Worm (Caenorhabditis elegans) whole organism, L2 larva: ENCODE measurements around the gene F28C1.1.

Experiments used
- C34F6.9 ChIP-seq: fragments of 150-350 bp; optimal IDR thresholded peaks from 2 replicates; lab custom pipeline; 2014; ENCODE audit warnings: missing biosample characterization, missing genetic modification characterization
- F13H6.1 ChIP-seq: sonication (generic microtip); optimal IDR thresholded peaks from 2 replicates; lab custom pipeline; 2016; ENCODE audit warnings: missing genetic modification characterization, missing compliant biosample characterization
- R02D3.7 ChIP-seq: fragments of 150-350 bp; optimal IDR thresholded peaks from 2 replicates; lab custom pipeline; 2014; ENCODE audit warnings: missing biosample characterization, missing genetic modification characterization
- Y55F3AM.14 ChIP-seq: fragments of 200-800 bp; sonication (Bioruptor generic); optimal IDR thresholded peaks from 2 replicates; lab custom pipeline; 2018; ENCODE audit warnings: mild to moderate bottlenecking, missing genetic modification characterization, missing compliant biosample characterization
- ZK546.5 ChIP-seq: sonication (generic microtip); optimal IDR thresholded peaks from 2 replicates; lab custom pipeline; 2017; ENCODE audit warnings: missing biosample characterization, missing genetic modification characterization
- alr-1 ChIP-seq: fragments of 150-350 bp; optimal IDR thresholded peaks from 2 replicates; lab custom pipeline; 2014; ENCODE audit warnings: missing biosample characterization, missing genetic modification characterization
- aly-2 ChIP-seq: fragments of 150-350 bp; optimal IDR thresholded peaks from 2 replicates; lab custom pipeline; 2014; ENCODE audit warnings: missing biosample characterization, missing genetic modification characterization
- ama-1 ChIP-seq: fragments of 150-350 bp; optimal IDR thresholded peaks from 2 replicates; lab custom pipeline; 2018; ENCODE audit warnings: inconsistent platforms
- blmp-1 ChIP-seq: sonication (generic microtip); optimal IDR thresholded peaks from 2 replicates; lab custom pipeline; 2017; ENCODE audit warnings: missing genetic modification characterization, mild to moderate bottlenecking, missing compliant biosample characterization, antibody characterized with exemption, moderate library complexity; ENCODE audit not compliant: insufficient read depth
- ceh-16 ChIP-seq: fragments of 150-350 bp; optimal IDR thresholded peaks from 2 replicates; lab custom pipeline; 2014; ENCODE audit warnings: missing biosample characterization, missing genetic modification characterization
- ceh-82 ChIP-seq: fragments of 150-350 bp; optimal IDR thresholded peaks from 2 replicates; lab custom pipeline; 2014; ENCODE audit warnings: missing biosample characterization, missing genetic modification characterization
- crh-2 ChIP-seq: sonication (generic microtip); optimal IDR thresholded peaks from 2 replicates; lab custom pipeline; 2017; ENCODE audit warnings: missing biosample characterization, missing genetic modification characterization
- dmd-4 ChIP-seq: sonication (generic microtip); optimal IDR thresholded peaks from 2 replicates; lab custom pipeline; 2017; ENCODE audit warnings: missing biosample characterization, missing genetic modification characterization
- egl-27 ChIP-seq: sonication (generic microtip); optimal IDR thresholded peaks from 3 replicates; lab custom pipeline; 2017; ENCODE audit warnings: missing biosample characterization, missing genetic modification reagents, missing genetic modification characterization
- elt-1 ChIP-seq: fragments of 150-350 bp; optimal IDR thresholded peaks from 2 replicates; lab custom pipeline; 2014; ENCODE audit warnings: missing biosample characterization, missing genetic modification characterization
- elt-3 ChIP-seq: sonication (generic microtip); optimal IDR thresholded peaks from 2 replicates; lab custom pipeline; 2017; ENCODE audit warnings: missing biosample characterization, missing genetic modification characterization
- fos-1 ChIP-seq: fragments of 150-350 bp; optimal IDR thresholded peaks from 2 replicates; lab custom pipeline; 2014; ENCODE audit warnings: missing biosample characterization, missing genetic modification characterization
- gmeb-1 ChIP-seq: fragments of 150-350 bp; optimal IDR thresholded peaks from 2 replicates; lab custom pipeline; 2014; ENCODE audit warnings: missing biosample characterization, missing genetic modification characterization
- lin-11 ChIP-seq: fragments of 150-350 bp; sonication (generic microtip); optimal IDR thresholded peaks from 2 replicates; lab custom pipeline; 2014; ENCODE audit warnings: missing biosample characterization, missing genetic modification characterization, inconsistent platforms, mixed read lengths
- lin-13 ChIP-seq: fragments of 150-350 bp; optimal IDR thresholded peaks from 2 replicates; lab custom pipeline; 2014; ENCODE audit warnings: missing biosample characterization, missing genetic modification reagents, missing genetic modification characterization
- lin-39 ChIP-seq: fragments of 150-350 bp; optimal IDR thresholded peaks from 2 replicates; lab custom pipeline; 2014; ENCODE audit warnings: missing biosample characterization, missing genetic modification reagents, missing genetic modification characterization
- lsy-2 ChIP-seq, 2 experiments: fragments of 150-350 bp in 1 of 2; sonication (generic microtip) in 1 of 2; optimal IDR thresholded peaks; 2 replicates each; lab custom pipeline; 2014 to 2017; ENCODE audit warnings: missing biosample characterization in 2 of 2, missing genetic modification characterization in 2 of 2
- mab-5 ChIP-seq: fragments of 150-350 bp; optimal IDR thresholded peaks from 2 replicates; lab custom pipeline; 2014; ENCODE audit warnings: missing biosample characterization, missing genetic modification characterization
- mbf-1 ChIP-seq: sonication (generic microtip); optimal IDR thresholded peaks from 2 replicates; lab custom pipeline; 2017; ENCODE audit warnings: missing biosample characterization, missing genetic modification characterization
- mdl-1 ChIP-seq, 2 experiments: fragments of 150-350 bp in 1 of 2; sonication (generic microtip) in 1 of 2; optimal IDR thresholded peaks; 2 replicates each; lab custom pipeline; 2017; ENCODE audit warnings: missing biosample characterization in 2 of 2, missing genetic modification characterization in 2 of 2
- nhr-10 ChIP-seq: sonication (generic microtip); optimal IDR thresholded peaks from 2 replicates; lab custom pipeline; 2017; ENCODE audit warnings: missing biosample characterization, missing genetic modification characterization
- nhr-11 ChIP-seq: fragments of 150-350 bp; optimal IDR thresholded peaks from 2 replicates; lab custom pipeline; 2014; ENCODE audit warnings: missing biosample characterization, missing genetic modification characterization
- nhr-12 ChIP-seq: fragments of 150-350 bp; optimal IDR thresholded peaks from 2 replicates; lab custom pipeline; 2014; ENCODE audit warnings: missing biosample characterization, missing genetic modification characterization
- nhr-129 ChIP-seq: fragments of 150-350 bp; optimal IDR thresholded peaks from 2 replicates; lab custom pipeline; 2014; ENCODE audit warnings: missing biosample characterization, missing genetic modification characterization
- nhr-21 ChIP-seq: fragments of 150-350 bp; optimal IDR thresholded peaks from 2 replicates; lab custom pipeline; 2014; ENCODE audit warnings: missing biosample characterization, missing genetic modification characterization
- nhr-23 ChIP-seq: fragments of 150-350 bp; optimal IDR thresholded peaks from 2 replicates; lab custom pipeline; 2014; ENCODE audit warnings: missing biosample characterization, missing genetic modification reagents, missing genetic modification characterization
- nhr-237 ChIP-seq: fragments of 150-350 bp; optimal IDR thresholded peaks from 2 replicates; lab custom pipeline; 2014; ENCODE audit warnings: missing biosample characterization, missing genetic modification characterization
- nhr-25 ChIP-seq: fragments of 150-350 bp; sonication (generic microtip); optimal IDR thresholded peaks from 3 replicates; lab custom pipeline; 2014; ENCODE audit warnings: missing biosample characterization, missing genetic modification characterization
- nhr-6 ChIP-seq: fragments of 150-350 bp; optimal IDR thresholded peaks from 2 replicates; lab custom pipeline; 2014; ENCODE audit warnings: missing biosample characterization, missing genetic modification characterization
- nhr-77 ChIP-seq: fragments of 150-350 bp; optimal IDR thresholded peaks from 2 replicates; lab custom pipeline; 2014; ENCODE audit warnings: missing biosample characterization, missing genetic modification characterization
- peb-1 ChIP-seq: fragments of 150-350 bp; optimal IDR thresholded peaks from 2 replicates; lab custom pipeline; 2014; ENCODE audit warnings: missing biosample characterization, missing genetic modification characterization
- sem-4 ChIP-seq: fragments of 150-350 bp; optimal IDR thresholded peaks from 2 replicates; lab custom pipeline; 2014; ENCODE audit warnings: missing biosample characterization, missing genetic modification reagents, missing genetic modification characterization
- skn-1 ChIP-seq: sonication (generic microtip); optimal IDR thresholded peaks from 2 replicates; lab custom pipeline; 2017; ENCODE audit warnings: missing biosample characterization, missing genetic modification characterization
- sma-3 ChIP-seq: sonication (generic microtip); optimal IDR thresholded peaks from 2 replicates; lab custom pipeline; 2016; ENCODE audit warnings: missing genetic modification reagents, missing genetic modification characterization, missing compliant biosample characterization
- sma-9 ChIP-seq, 2 experiments: fragments of 150-350 bp in 1 of 2; sonication (generic microtip) in 1 of 2; optimal IDR thresholded peaks; 2 replicates each; lab custom pipeline; 2014 to 2016; ENCODE audit warnings: missing genetic modification characterization in 2 of 2, mild to moderate bottlenecking in 1 of 2, missing biosample characterization in 1 of 2, missing compliant biosample characterization in 1 of 2, missing genetic modification reagents in 1 of 2, moderate library complexity in 1 of 2
- snpc-4 ChIP-seq: fragments of 150-350 bp; optimal IDR thresholded peaks from 2 replicates; lab custom pipeline; 2014; ENCODE audit warnings: missing biosample characterization, missing genetic modification characterization
- unc-39 ChIP-seq: fragments of 150-350 bp; optimal IDR thresholded peaks from 2 replicates; lab custom pipeline; 2014; ENCODE audit warnings: missing biosample characterization, missing genetic modification characterization
- unc-55 ChIP-seq: fragments of 150-350 bp; sonication (generic microtip); optimal IDR thresholded peaks from 3 replicates; lab custom pipeline; 2014; ENCODE audit warnings: missing biosample characterization, missing genetic modification reagents, missing genetic modification characterization
- unc-62 ChIP-seq: fragments of 150-350 bp; optimal IDR thresholded peaks from 2 replicates; lab custom pipeline; 2014; ENCODE audit warnings: missing biosample characterization, missing genetic modification reagents, missing genetic modification characterization
- zag-1 ChIP-seq: fragments of 150-350 bp; optimal IDR thresholded peaks from 2 replicates; lab custom pipeline; 2014; ENCODE audit warnings: missing biosample characterization, missing genetic modification characterization
- ztf-1 ChIP-seq: fragments of 200-800 bp; sonication (Bioruptor generic); conservative IDR thresholded peaks from 2 replicates; pipeline ENCODE4 v1.3.6; 2022; ENCODE audit warnings: missing genetic modification characterization, missing compliant biosample characterization
- ztf-11 ChIP-seq: sonication (generic microtip); optimal IDR thresholded peaks from 2 replicates; lab custom pipeline; 2017; ENCODE audit warnings: missing biosample characterization, missing genetic modification characterization
- ztf-4 ChIP-seq: fragments of 150-350 bp; optimal IDR thresholded peaks from 2 replicates; lab custom pipeline; 2014; ENCODE audit warnings: missing biosample characterization, missing genetic modification characterization

The F28C1.1 gene

DNA sequence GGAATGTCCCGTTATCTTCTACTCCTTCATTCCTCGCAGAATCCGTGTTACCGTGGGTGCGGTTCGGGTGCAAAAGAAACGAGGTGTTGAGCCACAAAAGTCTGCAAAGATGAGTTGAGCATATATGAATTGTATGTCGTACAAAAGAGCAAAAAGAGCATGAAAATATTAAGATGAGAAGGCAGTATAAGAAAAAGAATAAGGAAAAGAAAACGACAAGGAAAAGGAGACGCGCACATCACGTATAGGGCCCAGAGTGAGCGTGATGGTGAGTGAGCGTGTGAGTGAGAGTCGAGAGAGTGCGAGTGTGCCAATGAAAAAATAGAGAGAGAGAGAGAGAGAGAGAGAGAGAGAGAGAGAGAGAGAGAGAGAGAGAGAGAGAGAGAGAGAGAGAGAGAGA is 12.3 kb downstream of the F28C1.1 start, which contains the start of gene egl-10:
egl-10 (minus strand) TSS at position 101 of the 400 bp plus-strand sequence.
- TF ChIP-seq sma-9 (GFP tag; optimal IDR thresholded peaks at IDR 0.05; lab: Kevin White, UChicago) = peak; percentile 26
- TF ChIP-seq sma-9 (tag; optimal IDR thresholded peaks at IDR 0.05; lab: Kevin White, UChicago) = no peak
- TF ChIP-seq nhr-129 = peak; percentile 14
- no peak for TF ChIP-seq lin-39 (tag; lab: Kevin White, UChicago)
- TF ChIP-seq lsy-2 (tag; optimal IDR thresholded peaks at IDR 0.05; lab: Kevin White, UChicago) = peak in 1 of 2 experiments; percentile 8

DNA sequence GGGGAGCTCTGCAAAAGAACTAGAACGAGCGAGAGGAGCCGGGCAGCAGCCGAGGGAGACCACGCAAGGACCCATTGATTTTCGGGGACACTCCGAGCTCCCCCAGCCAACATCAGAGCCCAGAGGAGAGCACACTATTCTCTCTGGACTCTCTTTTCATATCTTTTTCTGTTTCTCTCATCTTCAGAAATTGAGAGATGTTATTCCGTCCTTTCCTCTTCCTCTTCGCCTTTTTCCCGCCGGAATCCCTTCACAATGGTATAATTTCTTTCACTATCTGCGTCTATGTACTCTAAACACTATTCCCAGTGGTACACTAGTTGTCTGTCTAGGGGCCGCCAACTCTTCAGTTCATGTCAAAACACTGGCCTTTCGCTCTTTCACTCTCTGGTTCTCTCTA is 14.8 kb downstream of the F28C1.1 start:
- TF ChIP-seq mab-5 (tag; lab: Kevin White, UChicago) = peak; percentile 21
- no peak for TF ChIP-seq dmd-4 (tag; lab: Kevin White, UChicago)
- peak; percentile 53 for TF ChIP-seq sma-3
- no peak for TF ChIP-seq nhr-11
- TF ChIP-seq elt-1 = no peak
- peak; percentile 63 for TF ChIP-seq lin-11 (tag; lab: Kevin White, UChicago)
- peak; percentile 66 for TF ChIP-seq nhr-21 (tag; lab: Kevin White, UChicago)
- TF ChIP-seq aly-2 (tag; lab: Kevin White, UChicago) = no peak
- no peak for TF ChIP-seq ceh-16 (tag; lab: Kevin White, UChicago)
- no peak for TF ChIP-seq mbf-1
- peak; percentile 96 for TF ChIP-seq F13H6.1
- TF ChIP-seq nhr-6 (tag; lab: Kevin White, UChicago) = no peak
- peak; percentile 73 for TF ChIP-seq Y55F3AM.14 (GFP tag; lab: Kevin White, UChicago)
- no peak for TF ChIP-seq ceh-82
- no peak for TF ChIP-seq R02D3.7 (tag; lab: Kevin White, UChicago)
- TF ChIP-seq unc-39 = no peak
- TF ChIP-seq peb-1 (tag; lab: Kevin White, UChicago) = no peak
- TF ChIP-seq elt-3 (tag; lab: Kevin White, UChicago) = no peak
- no peak for TF ChIP-seq lin-39 (tag; lab: Kevin White, UChicago)
- peak; percentile 59 for TF ChIP-seq ztf-4
- TF ChIP-seq nhr-77 = no peak
- TF ChIP-seq egl-27 (tag; lab: Kevin White, UChicago) = peak; percentile 79
- no peak for TF ChIP-seq ztf-11 (tag; lab: Kevin White, UChicago)
- peak; percentile 96 for TF ChIP-seq C34F6.9
- TF ChIP-seq sma-9 (GFP tag; optimal IDR thresholded peaks at IDR 0.05; lab: Kevin White, UChicago) = peak; percentile 95
- peak; percentile 23 for TF ChIP-seq sma-9 (tag; optimal IDR thresholded peaks at IDR 0.05; lab: Kevin White, UChicago)
- TF ChIP-seq nhr-10 = no peak
- TF ChIP-seq nhr-12 (tag; lab: Kevin White, UChicago) = no peak
- TF ChIP-seq skn-1 (tag; lab: Kevin White, UChicago) = no peak
- no peak for TF ChIP-seq unc-62
- TF ChIP-seq alr-1 = no peak
- TF ChIP-seq lsy-2 (tag; optimal IDR thresholded peaks at IDR 0.05; lab: Kevin White, UChicago) = peak; percentile 55 to 84
- TF ChIP-seq mdl-1 (tag; optimal IDR thresholded peaks at IDR 0.05; lab: Kevin White, UChicago) = peak in 1 of 2 experiments; percentile 67
- TF ChIP-seq ztf-1 (GFP tag; lab: Robert Waterston, UW) = no peak
- TF ChIP-seq unc-55 (GFP tag; lab: Kevin White, UChicago) = peak; percentile 90
- peak; percentile 64 for TF ChIP-seq lin-13 (GFP tag; lab: Kevin White, UChicago)
- peak; percentile 32 for TF ChIP-seq snpc-4
- TF ChIP-seq ama-1 = no peak
- TF ChIP-seq zag-1 (tag; lab: Kevin White, UChicago) = peak; percentile 93
- peak; percentile 86 for TF ChIP-seq nhr-129
- TF ChIP-seq nhr-23 = no peak
- TF ChIP-seq gmeb-1 (tag; lab: Kevin White, UChicago) = peak; percentile 55
- TF ChIP-seq sem-4 (tag; lab: Kevin White, UChicago) = peak; percentile 80
- no peak for TF ChIP-seq ZK546.5 (tag; lab: Kevin White, UChicago)
- TF ChIP-seq nhr-237 (tag; lab: Kevin White, UChicago) = no peak
- peak; percentile 89 for TF ChIP-seq crh-2 (tag; lab: Kevin White, UChicago)
- peak; percentile 26 for TF ChIP-seq blmp-1 (tag; lab: Kevin White, UChicago)
- TF ChIP-seq nhr-25 = peak; percentile 63
- TF ChIP-seq fos-1 (tag; lab: Kevin White, UChicago) = peak; percentile 20
